Worm (Caenorhabditis elegans): ENCODE measurements around the gene Y41C4A.9.

Y41C4A.9 gene

ce11 chrIII:11730850-11731249 lies 12.4 kb upstream of the Y41C4A.9 start:
- TF ChIP-seq peb-1 (tag; optimal IDR thresholded peaks at IDR 0.05) (no peak), unc-39 (tag; optimal IDR thresholded peaks at IDR 0.05) (no peak), sma-9 (GFP tag; optimal IDR thresholded peaks at IDR 0.05) (no peak), sma-9 (tag; optimal IDR thresholded peaks at IDR 0.05) (no peak), ceh-16 (tag; optimal IDR thresholded peaks at IDR 0.05) (no peak), ZK546.5 (tag; optimal IDR thresholded peaks at IDR 0.05) (no peak)

ce11 chrIII:11730312-11730711 lies 11.9 kb upstream of the Y41C4A.9 start, which contains the start of gene Y41C4A.18:
Gene Y41C4A.18, plus strand, starts transcription at chrIII:11730612.
- no peak for TF ChIP-seq ama-1 (optimal IDR thresholded peaks at IDR 0.05)
- no peak for TF ChIP-seq sem-4 (tag; optimal IDR thresholded peaks at IDR 0.05)
- TF ChIP-seq nhr-6 (tag; optimal IDR thresholded peaks at IDR 0.05) = no peak
- no peak for TF ChIP-seq nhr-23 (tag; optimal IDR thresholded peaks at IDR 0.05)

- TF ChIP-seq lin-11 (tag; optimal IDR thresholded peaks at IDR 0.05) = no peak
- no peak for TF ChIP-seq nhr-23 (tag; optimal IDR thresholded peaks at IDR 0.05)
- peak; percentile 21 for TF ChIP-seq fos-1 (tag; optimal IDR thresholded peaks at IDR 0.05)
- TF ChIP-seq nhr-21 (tag; optimal IDR thresholded peaks at IDR 0.05) = peak; percentile 12
Measured at ce11 chrIII:11727010-11727409, 8.6 kb upstream of the Y41C4A.9 start.

ce11 chrIII:11726590-11726989 lies 8.1 kb upstream of the Y41C4A.9 start, which contains the start of gene Y41C4A.12:
Gene Y41C4A.12, minus strand, starts transcription at chrIII:11726690.
- TF ChIP-seq ceh-16 (tag; optimal IDR thresholded peaks at IDR 0.05) (no peak), ZK546.5 (tag; optimal IDR thresholded peaks at IDR 0.05) (no peak), skn-1 (tag; optimal IDR thresholded peaks at IDR 0.05) (no peak), zag-1 (tag; optimal IDR thresholded peaks at IDR 0.05) (no peak), mbf-1 (tag; optimal IDR thresholded peaks at IDR 0.05) (no peak)

ce11 chrIII:11721405-11721804 lies 3.0 kb upstream of the Y41C4A.9 start, which contains the start of gene Y41C4A.32:
Gene Y41C4A.32, plus strand, starts transcription at chrIII:11721706.
- TF ChIP-seq ztf-11 (tag; optimal IDR thresholded peaks at IDR 0.05) = no peak
- TF ChIP-seq fos-1 (tag; optimal IDR thresholded peaks at IDR 0.05) = peak; percentile 11
- TF ChIP-seq F13H6.1 (tag; optimal IDR thresholded peaks at IDR 0.05) = no peak

- no peak for TF ChIP-seq elt-3 (tag; optimal IDR thresholded peaks at IDR 0.05)
- TF ChIP-seq sma-9 (GFP tag; optimal IDR thresholded peaks at IDR 0.05) = no peak
- TF ChIP-seq sma-9 (tag; optimal IDR thresholded peaks at IDR 0.05) = no peak
- TF ChIP-seq alr-1 (tag; optimal IDR thresholded peaks at IDR 0.05) = no peak
- TF ChIP-seq dmd-4 (tag; optimal IDR thresholded peaks at IDR 0.05) = no peak
- TF ChIP-seq gmeb-1 (tag; optimal IDR thresholded peaks at IDR 0.05) = peak; percentile 99
- TF ChIP-seq peb-1 (tag; optimal IDR thresholded peaks at IDR 0.05) = no peak
- TF ChIP-seq ztf-4 (tag; optimal IDR thresholded peaks at IDR 0.05) = no peak
- peak; percentile 56 for TF ChIP-seq nhr-129 (tag; optimal IDR thresholded peaks at IDR 0.05)
- peak; percentile 63 for TF ChIP-seq crh-2 (tag; optimal IDR thresholded peaks at IDR 0.05)
- no peak for TF ChIP-seq nhr-6 (tag; optimal IDR thresholded peaks at IDR 0.05)
- no peak for TF ChIP-seq ceh-82 (tag; optimal IDR thresholded peaks at IDR 0.05)
- no peak for TF ChIP-seq unc-39 (tag; optimal IDR thresholded peaks at IDR 0.05)
- no peak for TF ChIP-seq elt-1 (tag; optimal IDR thresholded peaks at IDR 0.05)
- TF ChIP-seq R02D3.7 (tag; optimal IDR thresholded peaks at IDR 0.05) = no peak
- peak; percentile 78 for TF ChIP-seq unc-55 (GFP tag; optimal IDR thresholded peaks at IDR 0.05)
- TF ChIP-seq egl-27 (tag; optimal IDR thresholded peaks at IDR 0.05) = peak; percentile 33
- peak; percentile 65 for TF ChIP-seq sem-4 (tag; optimal IDR thresholded peaks at IDR 0.05)
- TF ChIP-seq nhr-25 (tag; optimal IDR thresholded peaks at IDR 0.05) = peak; percentile 45
- TF ChIP-seq lsy-2 (tag; optimal IDR thresholded peaks at IDR 0.05) = peak; percentile 21 to 78
- no peak for TF ChIP-seq ama-1 (optimal IDR thresholded peaks at IDR 0.05)
- TF ChIP-seq F13H6.1 (tag; optimal IDR thresholded peaks at IDR 0.05) = peak; percentile 76
- no peak for TF ChIP-seq unc-62 (GFP tag; optimal IDR thresholded peaks at IDR 0.05)
- peak; percentile 49 for TF ChIP-seq mab-5 (tag; optimal IDR thresholded peaks at IDR 0.05)
- TF ChIP-seq ztf-1 (GFP tag; conservative IDR thresholded peaks at IDR 0.05) = no peak
- no peak for TF ChIP-seq aly-2 (tag; optimal IDR thresholded peaks at IDR 0.05)
- no peak for TF ChIP-seq snpc-4 (tag; optimal IDR thresholded peaks at IDR 0.05)
- TF ChIP-seq Y55F3AM.14 (GFP tag; optimal IDR thresholded peaks at IDR 0.05) = no peak
- no peak for TF ChIP-seq mbf-1 (tag; optimal IDR thresholded peaks at IDR 0.05)
- peak; percentile 64 for TF ChIP-seq sma-3 (GFP tag; optimal IDR thresholded peaks at IDR 0.05)
- TF ChIP-seq nhr-21 (tag; optimal IDR thresholded peaks at IDR 0.05) = no peak
- TF ChIP-seq ztf-11 (tag; optimal IDR thresholded peaks at IDR 0.05) = no peak
- peak; percentile 45 for TF ChIP-seq lin-13 (GFP tag; optimal IDR thresholded peaks at IDR 0.05)
- TF ChIP-seq C34F6.9 (tag; optimal IDR thresholded peaks at IDR 0.05) = peak; percentile 55
- TF ChIP-seq nhr-10 (tag; optimal IDR thresholded peaks at IDR 0.05) = no peak
- TF ChIP-seq lin-11 (tag; optimal IDR thresholded peaks at IDR 0.05) = peak; percentile 40
- TF ChIP-seq nhr-11 (tag; optimal IDR thresholded peaks at IDR 0.05) = no peak
- TF ChIP-seq ZK546.5 (tag; optimal IDR thresholded peaks at IDR 0.05) = no peak
Measured at ce11 chrIII:11719400-11719875, 993 bp upstream of the Y41C4A.9 start, which contains the start of the genes elb-1 and Y41C4A.11. Gene elb-1, minus strand, starts transcription at chrIII:11719450. Gene Y41C4A.11, plus strand, starts transcription at chrIII:11719860.
